Fruit fly (Drosophila melanogaster): ENCODE measurements around the gene Rassf.

DNA sequence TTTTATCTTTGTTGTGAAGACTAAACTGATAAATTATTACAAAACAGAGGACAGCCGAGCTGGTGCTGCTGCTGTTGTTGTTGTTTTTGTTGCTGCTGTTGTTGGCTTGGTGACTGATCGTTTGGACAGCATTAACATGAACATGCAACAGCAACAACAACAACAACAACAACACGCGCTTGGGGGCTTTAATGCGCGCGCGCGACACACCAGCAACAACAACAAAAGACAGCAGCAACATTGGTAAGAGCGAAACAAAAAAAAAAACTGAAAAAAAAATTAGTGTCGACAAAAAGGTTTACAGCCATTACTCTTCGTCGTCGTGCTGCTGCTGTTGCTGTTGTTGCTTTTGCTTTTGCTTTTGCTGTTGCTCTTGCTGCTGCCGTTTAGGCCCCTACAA lies 13.2 kb upstream of the Rassf start:
- TF ChIP-seq CG13204 (GFP tag; optimal IDR thresholded peaks at IDR 0.05) (no peak), Pif1A (GFP tag; optimal IDR thresholded peaks at IDR 0.05) (no peak), rn (GFP tag; IDR thresholded peaks at IDR 0.05) (no peak), Pif1B (GFP tag; optimal IDR thresholded peaks at IDR 0.05) (no peak), Ets98B (GFP tag; IDR thresholded peaks at IDR 0.05) (no peak), Snoo (tag; optimal IDR thresholded peaks at IDR 0.05) (no peak), CG10348 (GFP tag; IDR thresholded peaks at IDR 0.05) (no peak)

Measured in whole organism, pupa.